Worm (Caenorhabditis elegans): ENCODE results near the gene C39B5.2.

ce11 chrIII:2272732-2273131 is 38.0 kb downstream of the C39B5.2 start, which contains the start of gene fbxa-39:
- TF ChIP-seq mdl-1 (tag; optimal IDR thresholded peaks at IDR 0.05) (no peak), ama-1 (optimal IDR thresholded peaks at IDR 0.05) (no peak), nhr-43 (tag; optimal IDR thresholded peaks at IDR 0.05; ENCODE audit: poor library complexity, severe bottlenecking) (no peak), nhr-25 (tag; optimal IDR thresholded peaks at IDR 0.05) (no peak), elt-2 (tag; optimal IDR thresholded peaks at IDR 0.05) (no peak), unc-62 (GFP tag; optimal IDR thresholded peaks at IDR 0.05) (no peak), lin-39 (tag; optimal IDR thresholded peaks at IDR 0.05) (no peak), fkh-10 (GFP tag; optimal IDR thresholded peaks at IDR 0.05) (no peak)

Measured in whole organism, L3 larva.